Worm (Caenorhabditis elegans) whole organism, L2 larva: ENCODE measurements around the gene grl-8.

ENCODE experiments used
- F13H6.1 ChIP-seq: sonication (generic microtip); optimal IDR thresholded peaks from 2 replicates; lab custom pipeline; 2016; ENCODE audit warnings: missing genetic modification characterization, missing compliant biosample characterization
- R02D3.7 ChIP-seq: fragments of 150-350 bp; optimal IDR thresholded peaks from 2 replicates; lab custom pipeline; 2014; ENCODE audit warnings: missing biosample characterization, missing genetic modification characterization
- Y55F3AM.14 ChIP-seq: fragments of 200-800 bp; sonication (Bioruptor generic); optimal IDR thresholded peaks from 2 replicates; lab custom pipeline; 2018; ENCODE audit warnings: mild to moderate bottlenecking, missing genetic modification characterization, missing compliant biosample characterization
- alr-1 ChIP-seq: fragments of 150-350 bp; optimal IDR thresholded peaks from 2 replicates; lab custom pipeline; 2014; ENCODE audit warnings: missing biosample characterization, missing genetic modification characterization
- aly-2 ChIP-seq: fragments of 150-350 bp; optimal IDR thresholded peaks from 2 replicates; lab custom pipeline; 2014; ENCODE audit warnings: missing biosample characterization, missing genetic modification characterization
- ama-1 ChIP-seq: fragments of 150-350 bp; optimal IDR thresholded peaks from 2 replicates; lab custom pipeline; 2018; ENCODE audit warnings: inconsistent platforms
- blmp-1 ChIP-seq: sonication (generic microtip); optimal IDR thresholded peaks from 2 replicates; lab custom pipeline; 2017; ENCODE audit warnings: missing genetic modification characterization, mild to moderate bottlenecking, missing compliant biosample characterization, antibody characterized with exemption, moderate library complexity; ENCODE audit not compliant: insufficient read depth
- ceh-82 ChIP-seq: fragments of 150-350 bp; optimal IDR thresholded peaks from 2 replicates; lab custom pipeline; 2014; ENCODE audit warnings: missing biosample characterization, missing genetic modification characterization
- crh-2 ChIP-seq: sonication (generic microtip); optimal IDR thresholded peaks from 2 replicates; lab custom pipeline; 2017; ENCODE audit warnings: missing biosample characterization, missing genetic modification characterization
- dmd-4 ChIP-seq: sonication (generic microtip); optimal IDR thresholded peaks from 2 replicates; lab custom pipeline; 2017; ENCODE audit warnings: missing biosample characterization, missing genetic modification characterization
- egl-27 ChIP-seq: sonication (generic microtip); optimal IDR thresholded peaks from 3 replicates; lab custom pipeline; 2017; ENCODE audit warnings: missing biosample characterization, missing genetic modification reagents, missing genetic modification characterization
- elt-1 ChIP-seq: fragments of 150-350 bp; optimal IDR thresholded peaks from 2 replicates; lab custom pipeline; 2014; ENCODE audit warnings: missing biosample characterization, missing genetic modification characterization
- elt-3 ChIP-seq: sonication (generic microtip); optimal IDR thresholded peaks from 2 replicates; lab custom pipeline; 2017; ENCODE audit warnings: missing biosample characterization, missing genetic modification characterization
- fos-1 ChIP-seq: fragments of 150-350 bp; optimal IDR thresholded peaks from 2 replicates; lab custom pipeline; 2014; ENCODE audit warnings: missing biosample characterization, missing genetic modification characterization
- gmeb-1 ChIP-seq: fragments of 150-350 bp; optimal IDR thresholded peaks from 2 replicates; lab custom pipeline; 2014; ENCODE audit warnings: missing biosample characterization, missing genetic modification characterization
- lin-11 ChIP-seq: fragments of 150-350 bp; sonication (generic microtip); optimal IDR thresholded peaks from 2 replicates; lab custom pipeline; 2014; ENCODE audit warnings: missing biosample characterization, missing genetic modification characterization, inconsistent platforms, mixed read lengths
- lin-13 ChIP-seq: fragments of 150-350 bp; optimal IDR thresholded peaks from 2 replicates; lab custom pipeline; 2014; ENCODE audit warnings: missing biosample characterization, missing genetic modification reagents, missing genetic modification characterization
- lin-39 ChIP-seq: fragments of 150-350 bp; optimal IDR thresholded peaks from 2 replicates; lab custom pipeline; 2014; ENCODE audit warnings: missing biosample characterization, missing genetic modification reagents, missing genetic modification characterization
- lsy-2 ChIP-seq, 2 experiments: fragments of 150-350 bp in 1 of 2; sonication (generic microtip) in 1 of 2; optimal IDR thresholded peaks; 2 replicates each; lab custom pipeline; 2014 to 2017; ENCODE audit warnings: missing biosample characterization in 2 of 2, missing genetic modification characterization in 2 of 2
- mab-5 ChIP-seq: fragments of 150-350 bp; optimal IDR thresholded peaks from 2 replicates; lab custom pipeline; 2014; ENCODE audit warnings: missing biosample characterization, missing genetic modification characterization
- mbf-1 ChIP-seq: sonication (generic microtip); optimal IDR thresholded peaks from 2 replicates; lab custom pipeline; 2017; ENCODE audit warnings: missing biosample characterization, missing genetic modification characterization
- mdl-1 ChIP-seq, 2 experiments: fragments of 150-350 bp in 1 of 2; sonication (generic microtip) in 1 of 2; optimal IDR thresholded peaks; 2 replicates each; lab custom pipeline; 2017; ENCODE audit warnings: missing biosample characterization in 2 of 2, missing genetic modification characterization in 2 of 2
- nhr-11 ChIP-seq: fragments of 150-350 bp; optimal IDR thresholded peaks from 2 replicates; lab custom pipeline; 2014; ENCODE audit warnings: missing biosample characterization, missing genetic modification characterization
- nhr-12 ChIP-seq: fragments of 150-350 bp; optimal IDR thresholded peaks from 2 replicates; lab custom pipeline; 2014; ENCODE audit warnings: missing biosample characterization, missing genetic modification characterization
- nhr-129 ChIP-seq: fragments of 150-350 bp; optimal IDR thresholded peaks from 2 replicates; lab custom pipeline; 2014; ENCODE audit warnings: missing biosample characterization, missing genetic modification characterization
- nhr-23 ChIP-seq: fragments of 150-350 bp; optimal IDR thresholded peaks from 2 replicates; lab custom pipeline; 2014; ENCODE audit warnings: missing biosample characterization, missing genetic modification reagents, missing genetic modification characterization
- nhr-25 ChIP-seq: fragments of 150-350 bp; sonication (generic microtip); optimal IDR thresholded peaks from 3 replicates; lab custom pipeline; 2014; ENCODE audit warnings: missing biosample characterization, missing genetic modification characterization
- nhr-6 ChIP-seq: fragments of 150-350 bp; optimal IDR thresholded peaks from 2 replicates; lab custom pipeline; 2014; ENCODE audit warnings: missing biosample characterization, missing genetic modification characterization
- nhr-77 ChIP-seq: fragments of 150-350 bp; optimal IDR thresholded peaks from 2 replicates; lab custom pipeline; 2014; ENCODE audit warnings: missing biosample characterization, missing genetic modification characterization
- peb-1 ChIP-seq: fragments of 150-350 bp; optimal IDR thresholded peaks from 2 replicates; lab custom pipeline; 2014; ENCODE audit warnings: missing biosample characterization, missing genetic modification characterization
- sem-4 ChIP-seq: fragments of 150-350 bp; optimal IDR thresholded peaks from 2 replicates; lab custom pipeline; 2014; ENCODE audit warnings: missing biosample characterization, missing genetic modification reagents, missing genetic modification characterization
- sma-3 ChIP-seq: sonication (generic microtip); optimal IDR thresholded peaks from 2 replicates; lab custom pipeline; 2016; ENCODE audit warnings: missing genetic modification reagents, missing genetic modification characterization, missing compliant biosample characterization
- sma-9 ChIP-seq, 2 experiments: fragments of 150-350 bp in 1 of 2; sonication (generic microtip) in 1 of 2; optimal IDR thresholded peaks; 2 replicates each; lab custom pipeline; 2014 to 2016; ENCODE audit warnings: missing genetic modification characterization in 2 of 2, mild to moderate bottlenecking in 1 of 2, missing biosample characterization in 1 of 2, missing compliant biosample characterization in 1 of 2, missing genetic modification reagents in 1 of 2, moderate library complexity in 1 of 2
- snpc-4 ChIP-seq: fragments of 150-350 bp; optimal IDR thresholded peaks from 2 replicates; lab custom pipeline; 2014; ENCODE audit warnings: missing biosample characterization, missing genetic modification characterization
- unc-55 ChIP-seq: fragments of 150-350 bp; sonication (generic microtip); optimal IDR thresholded peaks from 3 replicates; lab custom pipeline; 2014; ENCODE audit warnings: missing biosample characterization, missing genetic modification reagents, missing genetic modification characterization
- ztf-11 ChIP-seq: sonication (generic microtip); optimal IDR thresholded peaks from 2 replicates; lab custom pipeline; 2017; ENCODE audit warnings: missing biosample characterization, missing genetic modification characterization
- ztf-4 ChIP-seq: fragments of 150-350 bp; optimal IDR thresholded peaks from 2 replicates; lab custom pipeline; 2014; ENCODE audit warnings: missing biosample characterization, missing genetic modification characterization

grl-8 gene

DNA sequence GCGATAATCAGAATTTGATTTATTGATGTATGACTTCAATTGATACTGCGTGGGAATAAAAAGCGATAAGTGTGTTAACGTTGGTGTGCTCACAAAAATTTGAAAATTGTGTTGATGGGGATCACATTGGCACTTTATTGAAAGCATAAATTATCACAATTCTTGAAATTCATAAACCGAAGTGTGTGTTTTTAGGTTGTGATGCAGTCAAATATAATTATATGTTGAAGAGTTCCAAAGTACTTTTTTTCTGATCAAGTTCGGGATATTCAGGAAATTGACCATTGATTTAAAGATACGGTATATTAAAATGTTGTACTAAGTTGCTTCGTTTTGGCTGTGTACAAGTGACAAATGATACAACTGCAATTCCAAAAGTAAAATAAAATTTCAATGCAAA lies 42.8 kb upstream of the grl-8 start, which contains the start of gene srh-28:
Gene srh-28 (minus strand): TSS at position 101 of the 400 bp plus-strand sequence.
- TF ChIP-seq ama-1 (no peak), unc-55 (GFP tag; lab: Kevin White, UChicago) (no peak), mab-5 (tag; lab: Kevin White, UChicago) (no peak), alr-1 (no peak), sma-3 (GFP tag; lab: Kevin White, UChicago) (no peak), lin-39 (tag; lab: Kevin White, UChicago) (no peak), nhr-11 (tag; lab: Kevin White, UChicago) (no peak), lin-13 (GFP tag; lab: Kevin White, UChicago) (no peak), nhr-77 (tag; lab: Kevin White, UChicago) (no peak), egl-27 (tag; lab: Kevin White, UChicago) (no peak), fos-1 (tag; lab: Kevin White, UChicago) (no peak), nhr-6 (tag; lab: Kevin White, UChicago) (no peak), mbf-1 (no peak), ztf-11 (tag; lab: Kevin White, UChicago) (no peak), gmeb-1 (tag; lab: Kevin White, UChicago) (no peak), R02D3.7 (tag; lab: Kevin White, UChicago) (no peak)

DNA sequence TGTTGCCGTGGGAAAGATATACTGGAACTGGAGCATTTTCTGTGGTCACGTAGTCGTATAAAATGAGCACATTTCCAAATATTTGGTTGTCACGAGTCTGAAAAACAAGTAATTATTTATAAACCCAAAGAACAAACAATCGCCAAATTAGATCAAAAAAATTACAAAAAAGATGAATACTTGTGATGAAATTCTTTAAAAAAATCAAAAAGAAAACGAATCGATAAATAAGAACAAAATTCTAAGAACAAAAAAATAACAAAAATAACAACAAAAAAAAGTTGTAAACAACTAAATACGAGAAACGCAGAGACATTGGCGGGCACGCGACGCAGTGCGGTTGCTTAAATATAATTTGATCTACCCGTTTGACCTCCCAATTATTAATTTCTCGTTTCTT lies 40.8 kb upstream of the grl-8 start, which contains the start of gene ZC404.16:
Gene ZC404.16 (minus strand): TSS at position 101 of the 400 bp plus-strand sequence.
- TF ChIP-seq elt-1 (no peak), elt-3 (no peak), mbf-1 (no peak), lin-11 (tag; lab: Kevin White, UChicago) (no peak), egl-27 (tag; lab: Kevin White, UChicago) (no peak), nhr-23 (tag; lab: Kevin White, UChicago) (no peak), gmeb-1 (tag; lab: Kevin White, UChicago) (no peak), Y55F3AM.14 (GFP tag; lab: Kevin White, UChicago) (no peak), sma-9 (GFP tag; optimal IDR thresholded peaks at IDR 0.05; lab: Kevin White, UChicago) (no peak), sma-9 (tag; optimal IDR thresholded peaks at IDR 0.05; lab: Kevin White, UChicago) (no peak), unc-55 (GFP tag; lab: Kevin White, UChicago) (no peak), fos-1 (tag; lab: Kevin White, UChicago) (no peak), nhr-25 (tag; lab: Kevin White, UChicago) (no peak), ztf-11 (tag; lab: Kevin White, UChicago) (no peak), dmd-4 (tag; lab: Kevin White, UChicago) (no peak), aly-2 (tag; lab: Kevin White, UChicago) (no peak), peb-1 (tag; lab: Kevin White, UChicago) (no peak), F13H6.1 (tag; lab: Kevin White, UChicago) (no peak)

DNA sequence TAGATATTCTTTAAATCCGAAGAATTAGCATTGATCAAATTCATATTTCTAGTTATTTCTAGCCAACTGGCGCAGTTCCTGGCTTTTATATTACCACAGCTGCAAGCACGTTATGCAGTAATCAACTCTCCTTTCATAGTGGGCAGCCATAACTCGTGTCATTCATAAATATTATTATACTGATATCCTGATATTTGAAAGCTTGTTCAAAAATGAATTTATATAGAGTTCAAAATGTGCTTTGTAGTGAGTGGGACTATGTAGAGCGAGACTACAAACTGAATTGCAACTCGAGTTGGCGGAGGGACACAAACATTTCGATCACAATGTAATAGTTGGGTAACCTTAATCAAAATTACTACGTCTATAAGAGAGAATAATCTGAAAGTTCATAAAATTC lies 38.8 kb upstream of the grl-8 start, which contains the start of gene srh-30:
Gene srh-30 (minus strand): TSS at position 101 of the 400 bp plus-strand sequence.
- no peak for TF ChIP-seq mbf-1
- TF ChIP-seq unc-55 (GFP tag; lab: Kevin White, UChicago) = no peak
- TF ChIP-seq nhr-129 (tag; lab: Kevin White, UChicago) = no peak
- no peak for TF ChIP-seq ztf-11 (tag; lab: Kevin White, UChicago)
- no peak for TF ChIP-seq mdl-1 (tag; optimal IDR thresholded peaks at IDR 0.05; lab: Kevin White, UChicago)
- TF ChIP-seq alr-1 = no peak
- no peak for TF ChIP-seq nhr-12 (tag; lab: Kevin White, UChicago)
- no peak for TF ChIP-seq aly-2 (tag; lab: Kevin White, UChicago)
- no peak for TF ChIP-seq sma-9 (GFP tag; optimal IDR thresholded peaks at IDR 0.05; lab: Kevin White, UChicago)
- no peak for TF ChIP-seq sma-9 (tag; optimal IDR thresholded peaks at IDR 0.05; lab: Kevin White, UChicago)
- TF ChIP-seq blmp-1 (tag; lab: Kevin White, UChicago) = no peak
- no peak for TF ChIP-seq crh-2
- TF ChIP-seq lin-39 (tag; lab: Kevin White, UChicago) = no peak
- TF ChIP-seq lsy-2 (tag; optimal IDR thresholded peaks at IDR 0.05; lab: Kevin White, UChicago) = no peak
- TF ChIP-seq sem-4 = no peak
- TF ChIP-seq lin-11 (tag; lab: Kevin White, UChicago) = no peak

ce11 chrV:6769440-6769839 lies 36.5 kb upstream of the grl-8 start:
- TF ChIP-seq ceh-82 (tag; lab: Kevin White, UChicago) = no peak
- no peak for TF ChIP-seq egl-27 (tag; lab: Kevin White, UChicago)
- no peak for TF ChIP-seq ama-1
- no peak for TF ChIP-seq elt-1
- TF ChIP-seq elt-3 = no peak
- TF ChIP-seq nhr-11 (tag; lab: Kevin White, UChicago) = no peak
- no peak for TF ChIP-seq nhr-23 (tag; lab: Kevin White, UChicago)
- no peak for TF ChIP-seq snpc-4 (tag; lab: Kevin White, UChicago)
- TF ChIP-seq R02D3.7 (tag; lab: Kevin White, UChicago) = no peak
- TF ChIP-seq ztf-4 (tag; lab: Kevin White, UChicago) = no peak
- TF ChIP-seq mab-5 (tag; lab: Kevin White, UChicago) = no peak
